Worm (Caenorhabditis elegans) whole organism, mixed stage, embryonic: Measurements from ENCODE around the gene T10D4.15.
"Not testable (repeated sequence)": the region's sequence is repeated elsewhere in the genome, so short reads cannot be mapped to it uniquely, and the experiment has no call there.

Source experiments
- M03D4.4 ChIP-seq: sonication (generic microtip); optimal IDR thresholded peaks from 2 replicates; lab custom pipeline; 2017; ENCODE audit warnings: mild to moderate bottlenecking, missing genetic modification characterization, missing compliant biosample characterization
- bed-3 ChIP-seq: fragments of 200-800 bp; sonication (Bioruptor generic); optimal IDR thresholded peaks from 3 replicates; lab custom pipeline; 2018; ENCODE audit warnings: mild to moderate bottlenecking, missing genetic modification characterization, moderate library complexity, missing compliant biosample characterization
- blmp-1 ChIP-seq: fragments of 150-350 bp; optimal IDR thresholded peaks from 2 replicates; lab custom pipeline; 2014; ENCODE audit warnings: missing biosample characterization, missing genetic modification characterization
- ceh-39 ChIP-seq: fragments of 150-350 bp; optimal IDR thresholded peaks from 2 replicates; lab custom pipeline; 2014; ENCODE audit warnings: missing biosample characterization, missing genetic modification characterization
- ceh-83 ChIP-seq: fragments of 200-800 bp; sonication (Bioruptor generic); optimal IDR thresholded peaks from 2 replicates; lab custom pipeline; 2018; ENCODE audit warnings: mild to moderate bottlenecking, missing genetic modification characterization, missing compliant biosample characterization
- ces-1 ChIP-seq: fragments of 150-350 bp; optimal IDR thresholded peaks from 2 replicates; lab custom pipeline; 2014; ENCODE audit warnings: missing biosample characterization, missing genetic modification reagents, missing genetic modification characterization
- cnd-1 ChIP-seq: fragments of 200-800 bp; sonication (Bioruptor generic); optimal IDR thresholded peaks from 2 replicates; lab custom pipeline; 2018; ENCODE audit warnings: mild to moderate bottlenecking, missing genetic modification characterization, missing compliant biosample characterization
- flh-1 ChIP-seq: fragments of 200-800 bp; sonication (Bioruptor generic); optimal IDR thresholded peaks from 2 replicates; lab custom pipeline; 2018; ENCODE audit warnings: mild to moderate bottlenecking, missing genetic modification characterization, moderate library complexity, missing compliant biosample characterization
- ham-2 ChIP-seq: fragments of 200-800 bp; sonication (Bioruptor generic); optimal IDR thresholded peaks from 2 replicates; lab custom pipeline; 2018; ENCODE audit warnings: mild to moderate bottlenecking, missing genetic modification characterization, missing compliant biosample characterization
- hlh-1 ChIP-seq: fragments of 150-350 bp; optimal IDR thresholded peaks from 2 replicates; lab custom pipeline; 2014; ENCODE audit warnings: missing biosample characterization, missing genetic modification reagents, missing genetic modification characterization
- lsy-2 ChIP-seq: fragments of 150-350 bp; optimal IDR thresholded peaks from 2 replicates; lab custom pipeline; 2014; ENCODE audit warnings: missing biosample characterization, missing genetic modification characterization
- mep-1 ChIP-seq: fragments of 150-350 bp; optimal IDR thresholded peaks from 2 replicates; lab custom pipeline; 2017; ENCODE audit warnings: missing biosample characterization, missing genetic modification reagents, missing genetic modification characterization, inconsistent platforms
- mls-2 ChIP-seq: sonication (generic microtip); optimal IDR thresholded peaks from 2 replicates; lab custom pipeline; 2016; ENCODE audit warnings: mild to moderate bottlenecking, missing genetic modification characterization, moderate library complexity, missing compliant biosample characterization
- nhr-12 ChIP-seq: fragments of 150-350 bp; optimal IDR thresholded peaks from 2 replicates; lab custom pipeline; 2014; ENCODE audit warnings: missing biosample characterization, missing genetic modification characterization
- nhr-2 ChIP-seq: fragments of 150-350 bp; optimal IDR thresholded peaks from 2 replicates; lab custom pipeline; 2014; ENCODE audit warnings: missing biosample characterization, missing genetic modification characterization
- pha-4 ChIP-seq: fragments of 150-350 bp; optimal IDR thresholded peaks from 2 replicates; lab custom pipeline; 2018; ENCODE audit warnings: missing biosample characterization, missing genetic modification reagents, missing genetic modification characterization
- sptf-1 ChIP-seq: sonication (generic microtip); optimal IDR thresholded peaks from 2 replicates; lab custom pipeline; 2017; ENCODE audit warnings: mild to moderate bottlenecking, missing genetic modification characterization, moderate library complexity, missing compliant biosample characterization
- tbx-8 ChIP-seq: fragments of 200-800 bp; sonication (Bioruptor generic); optimal IDR thresholded peaks from 2 replicates; lab custom pipeline; 2018; ENCODE audit warnings: mild to moderate bottlenecking, missing genetic modification characterization, moderate library complexity, missing compliant biosample characterization
- unc-39 ChIP-seq: fragments of 150-350 bp; optimal IDR thresholded peaks from 2 replicates; lab custom pipeline; 2014; ENCODE audit warnings: missing biosample characterization, missing genetic modification characterization
- zip-8 ChIP-seq: fragments of 150-350 bp; optimal IDR thresholded peaks from 2 replicates; lab custom pipeline; 2014; ENCODE audit warnings: missing biosample characterization, missing genetic modification characterization

T10D4.15 gene

DNA sequence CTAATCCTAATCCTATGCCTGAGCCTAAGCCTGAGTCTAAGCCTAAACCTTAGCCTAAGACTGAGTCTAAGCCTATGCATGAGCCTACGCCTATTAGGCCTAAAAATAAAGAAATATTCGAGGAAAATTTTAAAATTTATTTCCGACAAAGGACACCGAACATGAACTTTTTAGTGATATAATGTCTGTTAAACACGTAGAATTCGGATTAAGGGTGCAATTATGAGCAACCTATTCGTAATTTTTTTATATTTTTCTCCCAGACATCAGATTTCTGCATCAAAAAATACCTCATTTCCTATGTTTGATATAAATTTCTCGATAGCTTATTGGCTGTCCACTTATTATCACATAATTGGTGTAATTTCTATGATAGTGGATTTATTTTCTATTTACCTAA, 43.1 kb downstream of the T10D4.15 start, which contains the start of gene Y27F2A.11:
Gene Y27F2A.11, plus strand, starts transcription at position 301 of the 400 bp plus-strand sequence.
- not testable (repeated sequence) for TF ChIP-seq bed-3 (GFP tag; lab: Kevin White, UChicago); mep-1 (tag; lab: Kevin White, UChicago); blmp-1 (tag; lab: Kevin White, UChicago)

DNA sequence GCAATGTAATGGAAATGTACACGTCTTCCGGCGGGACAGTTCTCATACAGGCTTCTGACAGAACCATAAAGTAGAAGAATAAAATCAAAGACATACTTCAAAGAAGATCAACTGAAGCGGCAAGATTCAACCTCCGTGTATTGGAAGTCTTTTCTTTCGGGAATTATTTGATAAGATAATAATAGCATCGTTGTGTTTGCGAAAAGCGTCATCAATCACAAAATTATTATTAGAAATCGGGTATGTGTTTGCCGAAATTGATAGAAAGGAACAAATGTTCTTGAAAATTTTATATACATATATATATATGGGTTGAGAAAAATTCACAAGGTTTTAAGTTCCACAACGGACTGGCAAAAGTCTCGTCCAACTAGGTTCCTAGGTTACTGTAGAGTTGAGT, 45.6 kb downstream of the T10D4.15 start, which contains the start of gene Y27F2A.9:
Gene Y27F2A.9, minus strand, starts transcription at position 101 of the 400 bp plus-strand sequence.
- not testable (repeated sequence) for TF ChIP-seq cnd-1, zip-8, lsy-2 (tag; lab: Kevin White, UChicago)

DNA sequence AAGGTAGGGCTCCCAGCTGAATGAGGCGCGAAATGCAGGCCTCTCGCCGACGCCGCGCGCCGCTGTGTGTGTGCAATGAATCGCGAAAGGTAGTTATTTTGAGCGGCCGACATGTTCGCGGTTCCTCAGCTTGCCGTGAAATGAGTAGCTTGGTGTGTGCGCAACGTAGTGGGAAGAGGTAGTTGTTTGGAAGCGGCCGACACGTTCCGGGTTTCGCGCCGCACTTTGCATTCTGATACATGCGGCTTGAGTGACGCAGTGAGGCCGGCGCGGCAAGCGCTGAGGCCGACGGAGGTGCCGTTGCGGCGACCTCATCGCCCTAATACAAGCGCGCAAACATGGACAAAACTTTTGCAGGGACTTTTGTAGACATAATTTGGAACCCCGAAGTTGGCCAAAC, 49.8 kb downstream of the T10D4.15 start:
- TF ChIP-seq M03D4.4 (tag; lab: Kevin White, UChicago) (no peak), zip-8 (tag; lab: Kevin White, UChicago) (no peak), tbx-8 (GFP tag; lab: Kevin White, UChicago) (no peak), pha-4 (tag; lab: Kevin White, UChicago) (no peak), blmp-1 (tag; lab: Kevin White, UChicago) (no peak), ces-1 (GFP tag; lab: Kevin White, UChicago) (no peak), ceh-83 (GFP tag; lab: Kevin White, UChicago) (no peak), mls-2 (tag; lab: Kevin White, UChicago) (no peak), sptf-1 (tag; lab: Kevin White, UChicago) (no peak), ceh-39 (no peak), nhr-12 (tag; lab: Kevin White, UChicago) (no peak), unc-39 (tag; lab: Kevin White, UChicago) (no peak), cnd-1 (tag; lab: Kevin White, UChicago) (no peak), hlh-1 (tag; lab: Kevin White, UChicago) (no peak), nhr-2 (tag; lab: Kevin White, UChicago) (no peak), mep-1 (tag; lab: Kevin White, UChicago) (no peak), flh-1 (GFP tag; lab: Kevin White, UChicago) (no peak)

DNA sequence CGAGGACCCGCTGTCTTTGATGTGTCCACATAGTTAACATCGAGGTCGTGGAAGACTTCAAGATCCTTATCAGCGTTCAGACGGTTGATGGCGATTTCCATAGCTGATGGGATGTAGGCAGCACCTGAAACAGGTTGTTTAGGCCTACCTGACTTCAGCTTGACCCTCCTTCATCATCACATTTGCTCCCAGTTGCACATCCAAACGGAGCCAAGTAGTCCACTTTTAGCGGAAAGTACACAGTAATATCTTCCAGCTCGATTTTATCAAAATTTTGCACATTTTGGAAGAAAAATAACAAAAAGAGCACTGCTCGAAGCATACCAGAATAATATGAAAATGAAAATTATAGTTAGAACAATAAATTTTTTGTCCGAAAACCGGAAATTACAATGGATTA, 51.0 kb downstream of the T10D4.15 start, which contains the start of gene gcy-15:
Gene gcy-15, minus strand, starts transcription at position 101 of the 400 bp plus-strand sequence.
- no peak for TF ChIP-seq mep-1 (tag; lab: Kevin White, UChicago)
- no peak for TF ChIP-seq flh-1 (GFP tag; lab: Kevin White, UChicago)
- TF ChIP-seq tbx-8 (GFP tag; lab: Kevin White, UChicago), result no peak
- TF ChIP-seq nhr-2 (tag; lab: Kevin White, UChicago), result no peak
- no peak for TF ChIP-seq sptf-1 (tag; lab: Kevin White, UChicago)
- no peak for TF ChIP-seq ham-2 (GFP tag; lab: Kevin White, UChicago)
